Worm (Caenorhabditis elegans) whole organism, midembryonic: Measurements from ENCODE around the gene znf-622.

Source experiments
- med-1 ChIP-seq: sonication (generic microtip); optimal IDR thresholded peaks from 2 replicates; lab custom pipeline; 2017; ENCODE audit warnings: missing genetic modification characterization, mild to moderate bottlenecking, missing compliant biosample characterization, antibody characterized with exemption, missing genetic modification reagents; ENCODE audit not compliant: insufficient read depth
- ref-1 ChIP-seq: fragments of 200-800 bp; sonication (Bioruptor generic); conservative IDR thresholded peaks from 2 replicates; pipeline ENCODE4 v1.3.6; 2022; ENCODE audit warnings: missing genetic modification reagents, missing genetic modification characterization, missing compliant biosample characterization
- ztf-23 ChIP-seq: fragments of 200-800 bp; sonication (Bioruptor generic); IDR thresholded peaks from 2 replicates; pipeline ENCODE4 v1.3.6; 2022; ENCODE audit warnings: missing genetic modification reagents, missing genetic modification characterization, missing compliant biosample characterization
- ztf-29 ChIP-seq: fragments of 200-800 bp; sonication (Bioruptor generic); IDR thresholded peaks from 2 replicates; pipeline ENCODE4 v1.3.6; 2022; ENCODE audit warnings: missing genetic modification reagents, missing genetic modification characterization, missing compliant biosample characterization

DNA sequence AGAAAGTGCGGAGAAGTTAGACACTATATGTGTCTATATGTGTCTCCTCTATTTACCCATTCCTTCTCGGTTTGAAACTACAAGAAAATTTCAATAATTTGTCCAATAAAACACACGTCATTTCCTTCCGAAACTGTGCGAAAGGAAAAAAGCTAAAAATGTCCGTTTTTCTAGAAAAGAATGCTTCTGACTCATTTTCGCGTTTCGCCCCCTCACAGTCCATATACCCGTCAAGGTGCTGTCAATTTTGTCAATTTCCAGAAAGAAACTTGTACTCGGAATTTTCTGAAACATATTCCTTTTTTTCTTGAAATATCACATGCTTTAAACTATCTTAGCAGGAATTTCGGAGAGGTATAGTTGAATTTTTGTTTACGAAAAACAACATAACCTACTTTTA, 21.4 kb downstream of the znf-622 start:
- TF ChIP-seq ztf-29 (GFP tag; lab: Robert Waterston, UW) (no peak), ztf-23 (GFP tag; lab: Robert Waterston, UW) (no peak), med-1 (GFP tag; lab: Kevin White, UChicago) (no peak), ref-1 (GFP tag; lab: Robert Waterston, UW) (no peak)
